Fruit fly (Drosophila melanogaster) whole organism, embryonic: ENCODE measurements around the gene Cyp313a3.

Source experiments
- Atf6 ChIP-seq: fragments of 200-800 bp; sonication (Bioruptor generic); IDR thresholded peaks from 2 replicates; pipeline ENCODE4 v1.3.6; 2022; ENCODE audit warnings: missing biosample characterization, missing genetic modification characterization
- BEAF-32 ChIP-seq: fragments of 200-800 bp; sonication (Bioruptor generic); optimal IDR thresholded peaks from 3 replicates; lab custom pipeline; 2017; ENCODE audit warnings: missing biosample characterization, missing genetic modification characterization, mild to moderate bottlenecking, moderate library complexity, missing genetic modification reagents
- Bteb2 ChIP-seq: fragments of 200-800 bp; sonication (Bioruptor generic); optimal IDR thresholded peaks from 2 replicates; lab custom pipeline; 2016; ENCODE audit warnings: missing biosample characterization, missing genetic modification characterization
- CG10959 ChIP-seq: fragments of 200-800 bp; sonication (Bioruptor generic); IDR thresholded peaks from 2 replicates; pipeline ENCODE4 v1.3.6; 2022; ENCODE audit warnings: missing biosample characterization, missing genetic modification characterization
- CG11085 ChIP-seq: fragments of 200-800 bp; sonication (Bioruptor generic); IDR thresholded peaks from 2 replicates; pipeline ENCODE4 v1.3.6; 2022; ENCODE audit warnings: missing biosample characterization, missing genetic modification characterization
- CG11456 ChIP-seq: fragments of 200-800 bp; sonication (Bioruptor generic); IDR thresholded peaks from 3 replicates; pipeline ENCODE4 v1.3.6; 2022; ENCODE audit warnings: missing biosample characterization, missing genetic modification characterization
- CG12104 ChIP-seq: fragments of 200-800 bp; sonication (Bioruptor generic); optimal IDR thresholded peaks from 3 replicates; lab custom pipeline; 2016; ENCODE audit warnings: missing biosample characterization, missing genetic modification characterization
- CG13123 ChIP-seq: fragments of 200-800 bp; sonication (Bioruptor generic); optimal IDR thresholded peaks from 2 replicates; lab custom pipeline; 2016; ENCODE audit warnings: missing biosample characterization, missing genetic modification characterization
- CG13296 ChIP-seq: fragments of 200-800 bp; sonication (Bioruptor generic); optimal IDR thresholded peaks from 3 replicates; lab custom pipeline; 2018; ENCODE audit warnings: missing biosample characterization, mild to moderate bottlenecking, missing genetic modification characterization
- CG13624 ChIP-seq: fragments of 200-800 bp; sonication (Bioruptor generic); optimal IDR thresholded peaks from 2 replicates; lab custom pipeline; 2016; ENCODE audit warnings: missing biosample characterization, missing genetic modification characterization
- CG3065 ChIP-seq: fragments of 200-800 bp; sonication (Bioruptor generic); optimal IDR thresholded peaks from 2 replicates; lab custom pipeline; 2016; ENCODE audit warnings: missing biosample characterization, missing genetic modification characterization
- CG34422 ChIP-seq: fragments of 200-800 bp; sonication (Bioruptor generic); IDR thresholded peaks from 3 replicates; pipeline ENCODE4 v1.3.6; 2022; ENCODE audit warnings: missing biosample characterization, missing genetic modification characterization
- CG9437 ChIP-seq: fragments of 200-800 bp; sonication (Bioruptor generic); optimal IDR thresholded peaks from 2 replicates; lab custom pipeline; 2018; ENCODE audit warnings: missing biosample characterization, mild to moderate bottlenecking, missing genetic modification characterization
- Dip2 ChIP-seq: fragments of 200-800 bp; sonication (Bioruptor generic); IDR thresholded peaks from 2 replicates; pipeline ENCODE4 v1.3.6; 2022; ENCODE audit warnings: missing biosample characterization, missing genetic modification characterization
- Dip3 ChIP-seq: fragments of 200-800 bp; sonication (Bioruptor generic); optimal IDR thresholded peaks from 3 replicates; lab custom pipeline; 2016; ENCODE audit warnings: missing biosample characterization, missing genetic modification characterization
- Dp ChIP-seq: fragments of 200-800 bp; sonication (Bioruptor generic); optimal IDR thresholded peaks from 2 replicates; lab custom pipeline; 2018; ENCODE audit warnings: missing biosample characterization, mild to moderate bottlenecking, missing genetic modification characterization, moderate library complexity
- Dref ChIP-seq: fragments of 200-800 bp; sonication (Bioruptor generic); IDR thresholded peaks from 2 replicates; pipeline ENCODE4 v1.3.6; 2022; ENCODE audit warnings: missing biosample characterization, missing genetic modification characterization
- Drgx ChIP-seq: fragments of 200-800 bp; sonication (Bioruptor generic); IDR thresholded peaks from 2 replicates; pipeline ENCODE4 v1.3.6; 2022; ENCODE audit warnings: missing biosample characterization, missing genetic modification characterization
- Elba2 ChIP-seq: fragments of 200-800 bp; sonication (Bioruptor generic); optimal IDR thresholded peaks from 3 replicates; lab custom pipeline; 2016; ENCODE audit warnings: missing biosample characterization, missing genetic modification characterization
- Neu2 ChIP-seq: fragments of 200-800 bp; sonication (Bioruptor generic); optimal IDR thresholded peaks from 3 replicates; lab custom pipeline; 2016; ENCODE audit warnings: missing biosample characterization, missing genetic modification characterization, borderline replicate concordance
- Rfx ChIP-seq: fragments of 200-800 bp; sonication (Bioruptor generic); IDR thresholded peaks from 2 replicates; pipeline ENCODE4 v1.3.6; 2022; ENCODE audit warnings: missing biosample characterization, missing genetic modification characterization
- Stat92E ChIP-seq, 3 experiments: fragments of >200 bp in 2 of 3; fragments of 200-800 bp in 1 of 3; sonication (Bioruptor generic) in 1 of 3; optimal IDR thresholded peaks; 2 replicates each; lab custom pipeline; 2017 to 2019; ENCODE audit warnings: missing biosample characterization in 3 of 3, missing genetic modification characterization in 3 of 3, mild to moderate bottlenecking in 1 of 3, moderate library complexity in 1 of 3
- aop ChIP-seq: fragments of 200-800 bp; sonication (Bioruptor generic); IDR thresholded peaks from 2 replicates; pipeline ENCODE4 v1.3.6; 2022; ENCODE audit warnings: missing biosample characterization, missing genetic modification characterization
- ap ChIP-seq: fragments of 200-800 bp; sonication (Bioruptor generic); IDR thresholded peaks from 2 replicates; pipeline ENCODE4 v1.3.6; 2022; ENCODE audit warnings: missing biosample characterization, missing genetic modification characterization
- ara ChIP-seq: fragments of 200-800 bp; sonication (Bioruptor generic); IDR thresholded peaks from 2 replicates; pipeline ENCODE4 v1.3.6; 2022; ENCODE audit warnings: missing biosample characterization, missing genetic modification characterization
- chinmo ChIP-seq: fragments of 200-800 bp; sonication (Bioruptor generic); IDR thresholded peaks from 4 replicates; pipeline ENCODE4 v1.3.6; 2022; ENCODE audit warnings: missing biosample characterization, missing genetic modification characterization; ENCODE audit not compliant: partially characterized antibody
- chm ChIP-seq: fragments of 200-800 bp; sonication (Bioruptor generic); IDR thresholded peaks from 2 replicates; pipeline ENCODE4 v1.3.6; 2022; ENCODE audit warnings: missing biosample characterization, missing genetic modification characterization
- dm ChIP-seq: fragments of 200-800 bp; sonication (Bioruptor generic); optimal IDR thresholded peaks from 3 replicates; lab custom pipeline; 2016; ENCODE audit warnings: missing biosample characterization, missing genetic modification characterization
- exex ChIP-seq: fragments of 200-800 bp; sonication (Bioruptor generic); optimal IDR thresholded peaks from 4 replicates; lab custom pipeline; 2018; ENCODE audit warnings: missing biosample characterization, mild to moderate bottlenecking, missing genetic modification characterization, moderate library complexity
- fru ChIP-seq: fragments of >200 bp; optimal IDR thresholded peaks from 2 replicates; lab custom pipeline; 2017
- grau ChIP-seq: fragments of 200-800 bp; optimal IDR thresholded peaks from 3 replicates; lab custom pipeline; 2019; ENCODE audit warnings: missing biosample characterization, mild to moderate bottlenecking, missing genetic modification characterization, moderate library complexity
- grn ChIP-seq: fragments of 200-800 bp; sonication (Bioruptor generic); optimal IDR thresholded peaks from 3 replicates; lab custom pipeline; 2017; ENCODE audit warnings: missing biosample characterization, missing genetic modification characterization
- mam ChIP-seq: fragments of 200-800 bp; sonication (Bioruptor generic); optimal IDR thresholded peaks from 3 replicates; lab custom pipeline; 2016; ENCODE audit warnings: missing biosample characterization, missing genetic modification characterization
- mirr ChIP-seq: fragments of 200-800 bp; sonication (Bioruptor generic); optimal IDR thresholded peaks from 3 replicates; lab custom pipeline; 2018; ENCODE audit warnings: missing biosample characterization, mild to moderate bottlenecking, missing genetic modification characterization
- repo ChIP-seq: fragments of 200-800 bp; sonication (Bioruptor generic); optimal IDR thresholded peaks from 2 replicates; lab custom pipeline; 2016; ENCODE audit warnings: missing biosample characterization, missing genetic modification characterization
- row ChIP-seq: fragments of 200-800 bp; sonication (Bioruptor generic); IDR thresholded peaks from 3 replicates; pipeline ENCODE4 v1.3.6; 2022; ENCODE audit warnings: missing biosample characterization, missing genetic modification characterization
- sisA ChIP-seq: fragments of 200-800 bp; sonication (Bioruptor generic); IDR thresholded peaks from 2 replicates; pipeline ENCODE4 v1.3.6; 2022; ENCODE audit warnings: missing biosample characterization, missing genetic modification characterization
- slbo ChIP-seq: fragments of 200-800 bp; sonication (Bioruptor generic); IDR thresholded peaks from 2 replicates; pipeline ENCODE4 v1.3.6; 2022; ENCODE audit warnings: missing biosample characterization, missing genetic modification characterization
- sug ChIP-seq: fragments of 200-800 bp; optimal IDR thresholded peaks from 2 replicates; lab custom pipeline; 2019; ENCODE audit warnings: missing biosample characterization, mild to moderate bottlenecking, missing genetic modification characterization, moderate library complexity
- tx ChIP-seq: fragments of 200-800 bp; sonication (Bioruptor generic); optimal IDR thresholded peaks from 2 replicates; lab custom pipeline; 2016; ENCODE audit warnings: missing biosample characterization, missing genetic modification characterization

Gene Cyp313a3

dm6 chr3R:12211552-12211951 is 27.5 kb downstream of the Cyp313a3 start:
- no peak for TF ChIP-seq CG9437
- TF ChIP-seq Elba2 (GFP tag; lab: Kevin White, UChicago), result no peak
- no peak for TF ChIP-seq chm (GFP tag; lab: Robert Waterston, UW)
- peak; percentile 64 for TF ChIP-seq sug
- no peak for TF ChIP-seq Stat92E (GFP tag; optimal IDR thresholded peaks at IDR 0.05; lab: Kevin White, UChicago)
- TF ChIP-seq repo (GFP tag; lab: Kevin White, UChicago), result no peak
- TF ChIP-seq Dip2, result no peak
- no peak for TF ChIP-seq CG13624 (GFP tag; lab: Kevin White, UChicago)
- TF ChIP-seq chinmo (GFP tag; lab: Robert Waterston, UW), result no peak
- no peak for TF ChIP-seq CG12104 (GFP tag; lab: Kevin White, UChicago)
- peak; percentile 43 for TF ChIP-seq grn
- TF ChIP-seq slbo (GFP tag; lab: Robert Waterston, UW), result no peak
- TF ChIP-seq CG34422 (GFP tag; lab: Robert Waterston, UW), result no peak
- TF ChIP-seq CG11085 (GFP tag; lab: Robert Waterston, UW), result no peak
- no peak for TF ChIP-seq Dref (GFP tag; lab: Robert Waterston, UW)
- TF ChIP-seq Rfx (GFP tag; lab: Robert Waterston, UW), result no peak
- no peak for TF ChIP-seq mam (GFP tag; lab: Kevin White, UChicago)
- no peak for TF ChIP-seq Dp (GFP tag; lab: Kevin White, UChicago)
- TF ChIP-seq mirr (GFP tag; lab: Kevin White, UChicago), result peak; percentile 80
- peak; percentile 84 for TF ChIP-seq exex (tag; lab: Kevin White, UChicago)
- no peak for TF ChIP-seq CG13296 (GFP tag; lab: Kevin White, UChicago)
- no peak for TF ChIP-seq ap
- no peak for TF ChIP-seq sisA (GFP tag; lab: Robert Waterston, UW)

dm6 chr3R:12210260-12210659 is 28.8 kb downstream of the Cyp313a3 start, which contains the start of gene CG4830:
CG4830 (minus strand) TSS chr3R:12210360.
- TF ChIP-seq CG10959 (GFP tag; lab: Robert Waterston, UW) (no peak), mirr (GFP tag; lab: Kevin White, UChicago) (peak; percentile 28)

- TF ChIP-seq Atf6 (GFP tag; lab: Robert Waterston, UW) (no peak), ara (GFP tag; lab: Robert Waterston, UW) (no peak), aop (GFP tag; lab: Robert Waterston, UW) (no peak), tx (GFP tag; lab: Kevin White, UChicago) (no peak), CG13123 (GFP tag; lab: Kevin White, UChicago) (no peak), fru (no peak), CG3065 (no peak)
Observed at dm6 chr3R:12197641-12198040, 41.4 kb downstream of the Cyp313a3 start, which contains the start of gene Adk1. Adk1 (plus strand) TSS chr3R:12197941.

dm6 chr3R:12196100-12196499 is 43.0 kb downstream of the Cyp313a3 start:
- TF ChIP-seq dm (peak; percentile 50), Drgx (GFP tag; lab: Robert Waterston, UW) (peak; percentile 43; the same call in 1 of the 2 replicates), Bteb2 (GFP tag; lab: Kevin White, UChicago) (no peak), row (GFP tag; lab: Robert Waterston, UW) (0 out of 3 replicates have a peak, but pooled peaks have one; percentile 13), Neu2 (no peak), Dip3 (no peak), grau (tag; lab: Kevin White, UChicago) (no peak), CG11456 (GFP tag; lab: Robert Waterston, UW) (0 out of 3 replicates have a peak, but pooled peaks have one; percentile 19), BEAF-32 (GFP tag; lab: Kevin White, UChicago) (no peak)
